Worm (Caenorhabditis elegans) whole organism, early embryonic: ENCODE measurements around the gene F22E5.13.
"Not testable (repeated sequence)": the region's sequence is repeated elsewhere in the genome, so short reads cannot be mapped to it uniquely, and the experiment has no call there.

Experiments used
- ama-1 ChIP-seq: fragments of 150-350 bp; optimal IDR thresholded peaks from 2 replicates; lab custom pipeline; 2014
- ceh-13 ChIP-seq: fragments of 200-800 bp; sonication (Bioruptor generic); optimal IDR thresholded peaks from 2 replicates; lab custom pipeline; 2018; ENCODE audit warnings: mild to moderate bottlenecking, missing genetic modification characterization, missing compliant biosample characterization
- ets-7 ChIP-seq: sonication (generic microtip); optimal IDR thresholded peaks from 2 replicates; lab custom pipeline; 2016; ENCODE audit warnings: missing genotype, missing genetic modification characterization, missing compliant biosample characterization
- hmg-4 ChIP-seq: fragments of 200-800 bp; sonication (Bioruptor generic); optimal IDR thresholded peaks from 2 replicates; lab custom pipeline; 2018; ENCODE audit warnings: mild to moderate bottlenecking, missing genetic modification characterization, missing compliant biosample characterization
- scrt-1 ChIP-seq: fragments of 200-800 bp; sonication (Bioruptor generic); IDR thresholded peaks from 2 replicates; pipeline ENCODE4 v1.3.6; 2022; ENCODE audit warnings: missing genetic modification characterization, missing compliant biosample characterization
- sea-1 ChIP-seq: fragments of 200-800 bp; sonication (Bioruptor generic); conservative IDR thresholded peaks from 2 replicates; pipeline ENCODE4 v1.3.6; 2022; ENCODE audit warnings: missing genetic modification characterization, missing compliant biosample characterization
- tra-4 ChIP-seq: sonication (generic microtip); optimal IDR thresholded peaks from 2 replicates; lab custom pipeline; 2017; ENCODE audit warnings: missing genetic modification characterization, missing compliant biosample characterization

ce11 chrII:2612278-2612677 lies 37.2 kb downstream of the F22E5.13 start, which contains the start of gene D2062.13:
- TF ChIP-seq tra-4 (tag; lab: Kevin White, UChicago); ceh-13 (GFP tag; lab: Kevin White, UChicago); sea-1; ama-1; ets-7 (tag; lab: Kevin White, UChicago); hmg-4 (GFP tag; lab: Kevin White, UChicago); scrt-1 (GFP tag; lab: Robert Waterston, UW): not testable (repeated sequence)
